Worm (Caenorhabditis elegans) whole organism, L1 larva: ENCODE results near the gene Y6D1A.1.
A peak's percentile ranks its signal among the peaks of the same experiment; 100 is the strongest.

Experiments used
- C16A3.4 ChIP-seq: fragments of 150-350 bp; optimal IDR thresholded peaks from 2 replicates; lab custom pipeline; 2014; ENCODE audit warnings: missing biosample characterization, missing genetic modification characterization
- C34B4.2 ChIP-seq: sonication (generic microtip); optimal IDR thresholded peaks from 2 replicates; lab custom pipeline; 2017; ENCODE audit warnings: mild to moderate bottlenecking, missing genetic modification characterization, missing compliant biosample characterization
- blmp-1 ChIP-seq: fragments of 150-350 bp; optimal IDR thresholded peaks from 2 replicates; lab custom pipeline; 2014; ENCODE audit warnings: missing biosample characterization, missing genetic modification characterization
- ceh-63 ChIP-seq: fragments of 200-800 bp; sonication (Bioruptor generic); optimal IDR thresholded peaks from 2 replicates; lab custom pipeline; 2018; ENCODE audit warnings: mild to moderate bottlenecking, missing genetic modification characterization, missing compliant biosample characterization
- ceh-82 ChIP-seq, 3 experiments: fragments of 150-350 bp in 1 of 3; sonication (generic microtip) in 2 of 3; optimal IDR thresholded peaks; 2 replicates each; lab custom pipeline; 2014 to 2017; ENCODE audit warnings: missing biosample characterization in 3 of 3, missing genetic modification characterization in 3 of 3
- ceh-88 ChIP-seq: fragments of 200-800 bp; sonication (Bioruptor generic); IDR thresholded peaks from 2 replicates; pipeline ENCODE4 v1.3.6; 2022; ENCODE audit warnings: missing genetic modification characterization, missing compliant biosample characterization
- ceh-90 ChIP-seq: sonication (generic microtip); optimal IDR thresholded peaks from 2 replicates; lab custom pipeline; 2016; ENCODE audit warnings: missing genetic modification characterization, missing compliant biosample characterization
- dsc-1 ChIP-seq: sonication (generic microtip); optimal IDR thresholded peaks from 2 replicates; lab custom pipeline; 2016; ENCODE audit warnings: mild to moderate bottlenecking, missing genetic modification characterization, missing compliant biosample characterization
- efl-1 ChIP-seq, 4 experiments: fragments of 150-350 bp; optimal IDR thresholded peaks in 3 of 4; peaks in 1 of 4; 1 replicate in 1 of 4; 2 replicates in 3 of 4; lab custom pipeline; 2014; ENCODE audit warnings: missing biosample characterization in 2 of 4, missing genetic modification characterization in 2 of 4, missing genetic modification reagents in 2 of 4
- egl-13 ChIP-seq: sonication (generic microtip); optimal IDR thresholded peaks from 2 replicates; lab custom pipeline; 2016; ENCODE audit warnings: missing genotype, missing genetic modification reagents, missing genetic modification characterization, missing compliant biosample characterization
- egl-27 ChIP-seq, 2 experiments: fragments of 150-350 bp in 1 of 2; sonication (generic microtip); optimal IDR thresholded peaks; 3 replicates each; lab custom pipeline; 2017 to 2018; ENCODE audit warnings: missing biosample characterization in 2 of 2, missing genetic modification characterization in 2 of 2, missing genetic modification reagents in 2 of 2
- elt-2 ChIP-seq: sonication (generic microtip); optimal IDR thresholded peaks from 2 replicates; lab custom pipeline; 2016; ENCODE audit warnings: missing genetic modification characterization, mild to moderate bottlenecking, inconsistent platforms, missing compliant biosample characterization, missing genetic modification reagents
- elt-3 ChIP-seq, 6 experiments: fragments of 150-350 bp in 1 of 6; sonication (generic microtip); optimal IDR thresholded peaks; 2 replicates each; lab custom pipeline; 2017 to 2018; ENCODE audit warnings: missing biosample characterization in 6 of 6, missing genetic modification characterization in 6 of 6, inconsistent platforms in 1 of 6
- ets-5 ChIP-seq: fragments of 200-800 bp; sonication (Bioruptor generic); IDR thresholded peaks from 2 replicates; pipeline ENCODE4 v1.3.6; 2022; ENCODE audit warnings: missing genetic modification characterization, missing compliant biosample characterization
- fkh-8 ChIP-seq: sonication (generic microtip); optimal IDR thresholded peaks from 2 replicates; lab custom pipeline; 2016; ENCODE audit warnings: mild to moderate bottlenecking, missing genetic modification characterization, missing compliant biosample characterization
- fos-1 ChIP-seq: fragments of 150-350 bp; optimal IDR thresholded peaks from 2 replicates; lab custom pipeline; 2014; ENCODE audit warnings: missing biosample characterization, missing genetic modification characterization
- hlh-4 ChIP-seq: sonication (generic microtip); optimal IDR thresholded peaks from 2 replicates; lab custom pipeline; 2016; ENCODE audit warnings: mild to moderate bottlenecking, missing genetic modification characterization, missing compliant biosample characterization
- isw-1 ChIP-seq: fragments of 200-800 bp; sonication (Bioruptor generic); IDR thresholded peaks from 2 replicates; pipeline ENCODE4 v1.3.6; 2022; ENCODE audit warnings: missing genetic modification characterization, missing compliant biosample characterization
- lin-13 ChIP-seq: fragments of 150-350 bp; optimal IDR thresholded peaks from 2 replicates; lab custom pipeline; 2014; ENCODE audit warnings: missing biosample characterization, missing genetic modification reagents, missing genetic modification characterization
- lin-39 ChIP-seq: fragments of 150-350 bp; optimal IDR thresholded peaks from 2 replicates; lab custom pipeline; 2014; ENCODE audit warnings: missing biosample characterization, missing genetic modification reagents, missing genetic modification characterization
- lir-3 ChIP-seq: sonication (generic microtip); optimal IDR thresholded peaks from 2 replicates; lab custom pipeline; 2016; ENCODE audit warnings: mild to moderate bottlenecking, missing genetic modification characterization, moderate library complexity, missing compliant biosample characterization; ENCODE audit not compliant: poor library complexity
- mab-9 ChIP-seq: fragments of 200-800 bp; sonication (Bioruptor generic); IDR thresholded peaks from 2 replicates; pipeline ENCODE4 v1.3.6; 2022; ENCODE audit warnings: missing genetic modification reagents, missing genetic modification characterization, missing compliant biosample characterization
- mdl-1 ChIP-seq, 2 experiments: fragments of 150-350 bp; optimal IDR thresholded peaks; 2 replicates each; lab custom pipeline; 2014 to 2017; ENCODE audit warnings: missing biosample characterization in 2 of 2, missing genetic modification characterization in 2 of 2, inconsistent platforms in 1 of 2
- mef-2 ChIP-seq: fragments of 150-350 bp; optimal IDR thresholded peaks from 2 replicates; lab custom pipeline; 2014; ENCODE audit warnings: missing biosample characterization, missing genetic modification characterization
- mep-1 ChIP-seq: fragments of 150-350 bp; optimal IDR thresholded peaks from 2 replicates; lab custom pipeline; 2014; ENCODE audit warnings: missing biosample characterization, missing genetic modification characterization
- nhr-71 ChIP-seq: sonication (generic microtip); optimal IDR thresholded peaks from 2 replicates; lab custom pipeline; 2016; ENCODE audit warnings: mild to moderate bottlenecking, missing genetic modification characterization, moderate library complexity, missing compliant biosample characterization
- nhr-76 ChIP-seq: sonication (generic microtip); optimal IDR thresholded peaks from 2 replicates; lab custom pipeline; 2017; ENCODE audit warnings: missing biosample characterization, missing genetic modification characterization
- nhr-84 ChIP-seq: sonication (generic microtip); optimal IDR thresholded peaks from 2 replicates; lab custom pipeline; 2017; ENCODE audit warnings: missing biosample characterization, missing genetic modification characterization
- nhr-85 ChIP-seq: sonication (generic microtip); peaks from one replicate; lab custom pipeline; 2016; ENCODE audit warnings: missing genetic modification characterization, inconsistent platforms, missing compliant biosample characterization
- pqm-1 ChIP-seq: sonication (generic microtip); optimal IDR thresholded peaks from 3 replicates; lab custom pipeline; 2017; ENCODE audit warnings: missing biosample characterization, missing genetic modification characterization
- sptf-1 ChIP-seq: fragments of 150-350 bp; optimal IDR thresholded peaks from 2 replicates; lab custom pipeline; 2014; ENCODE audit warnings: missing biosample characterization, missing genetic modification characterization
- tbx-2 ChIP-seq: sonication (generic microtip); optimal IDR thresholded peaks from 2 replicates; lab custom pipeline; 2016; ENCODE audit warnings: missing genetic modification characterization, missing compliant biosample characterization
- tlp-1 ChIP-seq: fragments of 150-350 bp; optimal IDR thresholded peaks from 2 replicates; lab custom pipeline; 2014; ENCODE audit warnings: missing biosample characterization, missing genetic modification characterization
- unc-86 ChIP-seq: sonication (generic microtip); optimal IDR thresholded peaks from 2 replicates; lab custom pipeline; 2016; ENCODE audit warnings: missing genetic modification characterization, missing compliant biosample characterization
- vab-15 ChIP-seq: sonication (generic microtip); optimal IDR thresholded peaks from 2 replicates; lab custom pipeline; 2017; ENCODE audit warnings: missing genotype, mild to moderate bottlenecking, missing genetic modification characterization, missing compliant biosample characterization
- xbp-1 ChIP-seq: sonication (generic microtip); optimal IDR thresholded peaks from 2 replicates; lab custom pipeline; 2016; ENCODE audit warnings: missing genetic modification characterization, missing compliant biosample characterization
- zip-4 ChIP-seq: fragments of 200-800 bp; sonication (Bioruptor generic); optimal IDR thresholded peaks from 2 replicates; lab custom pipeline; 2018; ENCODE audit warnings: mild to moderate bottlenecking, missing genetic modification characterization, moderate library complexity, missing compliant biosample characterization

Gene Y6D1A.1

DNA sequence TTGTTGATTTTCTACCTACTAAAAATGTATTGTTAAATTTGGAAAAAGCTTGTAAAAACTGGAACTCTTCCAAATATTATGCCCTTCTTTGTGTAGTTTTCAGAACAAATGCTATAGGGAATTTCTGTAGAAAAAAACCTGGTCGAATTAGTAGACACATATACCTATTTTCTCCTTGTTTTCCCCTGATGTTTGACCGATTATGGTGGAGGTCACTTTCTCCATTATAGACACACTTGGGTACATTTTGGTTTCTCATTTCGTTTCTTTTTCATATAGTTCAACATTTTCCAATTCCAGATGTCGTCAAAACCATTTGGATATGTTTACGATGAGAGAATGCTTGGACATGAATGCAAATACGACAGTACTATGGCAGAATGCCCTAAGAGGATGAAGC, 24.7 kb downstream of the Y6D1A.1 start, which contains the start of gene hda-5:
hda-5 (plus strand) TSS at position 301 of the 400 bp plus-strand sequence.
- TF ChIP-seq lin-39 (tag; lab: Kevin White, UChicago), result no peak
- no peak for TF ChIP-seq ets-5
- no peak for TF ChIP-seq mdl-1 (tag; optimal IDR thresholded peaks at IDR 0.05; lab: Kevin White, UChicago)
- no peak for TF ChIP-seq tbx-2 (tag; lab: Kevin White, UChicago)
- no peak for TF ChIP-seq ceh-63 (GFP tag; lab: Kevin White, UChicago)
- no peak for TF ChIP-seq nhr-76 (tag; lab: Kevin White, UChicago)
- no peak for TF ChIP-seq dsc-1 (tag; lab: Kevin White, UChicago)
- no peak for TF ChIP-seq sptf-1 (tag; lab: Kevin White, UChicago)
- TF ChIP-seq mep-1 (tag; lab: Kevin White, UChicago), result no peak
- TF ChIP-seq egl-27 (tag; optimal IDR thresholded peaks at IDR 0.05; lab: Kevin White, UChicago), result no peak
- TF ChIP-seq zip-4 (GFP tag; lab: Kevin White, UChicago), result no peak
- TF ChIP-seq efl-1 (optimal IDR thresholded peaks at IDR 0.05; lab: Kevin White, UChicago), result no peak
- TF ChIP-seq efl-1 (GFP tag; optimal IDR thresholded peaks at IDR 0.05 in 1 of 2; lab: Kevin White, UChicago), result no peak
- no peak for TF ChIP-seq unc-86 (tag; lab: Kevin White, UChicago)

DNA sequence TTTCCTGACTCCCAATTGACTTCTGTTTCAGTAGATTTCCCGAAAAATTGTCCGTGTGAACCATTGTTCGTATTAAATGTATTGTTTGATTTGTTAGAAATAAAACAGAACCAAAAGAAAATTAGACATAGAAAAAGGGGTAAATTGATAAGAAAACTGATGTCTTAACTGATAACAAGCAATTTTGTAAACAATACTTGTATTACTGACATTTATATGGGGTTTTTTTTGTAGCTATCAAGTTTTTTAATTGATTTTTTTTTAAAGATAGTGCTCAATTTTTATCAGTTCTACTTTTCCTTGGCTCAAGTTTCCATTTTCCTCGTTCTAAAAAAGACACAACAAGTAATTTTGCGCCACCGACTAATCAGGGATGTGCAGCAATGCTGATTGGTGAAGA, 26.2 kb downstream of the Y6D1A.1 start:
- TF ChIP-seq elt-2, result peak; percentile 78
- TF ChIP-seq C34B4.2 (tag; lab: Kevin White, UChicago), result no peak
- TF ChIP-seq, all 84 proteins: peak for 1

DNA sequence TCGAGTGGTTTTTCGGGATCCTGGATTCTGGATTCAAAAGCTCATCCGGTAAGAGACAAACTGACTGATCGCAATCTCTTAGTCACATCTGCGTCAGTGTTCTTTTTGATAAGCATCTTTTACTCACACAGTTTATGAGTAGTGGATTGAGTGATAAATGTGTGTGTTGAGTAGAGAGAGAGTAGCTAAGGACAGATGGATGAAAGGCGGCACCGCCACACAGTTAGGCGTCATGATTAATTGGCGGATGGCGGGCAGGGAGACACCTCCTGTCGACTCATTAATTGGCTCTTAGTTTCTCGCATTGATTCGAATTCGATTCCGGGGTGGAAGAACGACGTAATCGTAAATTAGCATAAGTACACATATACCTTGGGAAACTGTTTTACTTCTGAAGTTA, 29.0 kb downstream of the Y6D1A.1 start:
- TF ChIP-seq fos-1 (tag; lab: Kevin White, UChicago), result no peak
- no peak for TF ChIP-seq vab-15 (tag; lab: Kevin White, UChicago)
- no peak for TF ChIP-seq fkh-8
- peak; percentile 3 for TF ChIP-seq lin-39 (tag; lab: Kevin White, UChicago)
- TF ChIP-seq nhr-85 (tag; lab: Kevin White, UChicago), result peak; percentile 75
- no peak for TF ChIP-seq pqm-1 (tag; lab: Kevin White, UChicago)
- no peak for TF ChIP-seq elt-3 (tag; optimal IDR thresholded peaks at IDR 0.05; lab: Kevin White, UChicago)

DNA sequence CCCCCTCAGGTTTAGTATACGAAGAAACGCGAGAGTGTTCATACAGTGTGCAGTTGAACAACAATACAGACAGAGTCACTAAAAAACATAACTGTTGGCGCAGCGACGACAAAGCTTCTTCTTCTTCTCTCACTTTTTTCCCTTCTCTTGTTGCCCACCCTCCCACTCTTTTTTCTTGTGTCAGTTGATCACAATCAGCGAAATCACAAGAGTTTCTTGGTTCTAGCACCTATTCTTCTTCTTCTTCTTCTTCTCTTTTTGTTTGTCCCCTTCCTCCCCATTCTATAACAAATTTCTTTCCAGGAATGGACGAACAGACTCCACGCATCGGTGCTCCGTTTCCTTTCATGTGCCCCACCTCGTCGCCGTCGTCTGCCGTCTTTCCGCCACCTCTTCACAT, 33.0 kb downstream of the Y6D1A.1 start, which contains the start of gene F43G6.4:
F43G6.4 (plus strand) TSS at position 301 of the 400 bp plus-strand sequence.
- TF ChIP-seq nhr-71 (tag; lab: Kevin White, UChicago) (no peak), nhr-84 (tag; lab: Kevin White, UChicago) (no peak), ceh-90 (tag; lab: Kevin White, UChicago) (no peak), egl-13 (tag; lab: Kevin White, UChicago) (no peak), lin-13 (GFP tag; lab: Kevin White, UChicago) (no peak), lir-3 (tag; lab: Kevin White, UChicago) (no peak), blmp-1 (tag; lab: Kevin White, UChicago) (no peak), tlp-1 (tag; lab: Kevin White, UChicago) (no peak), ceh-88 (GFP tag; lab: Robert Waterston, UW) (no peak), isw-1 (GFP tag; lab: Robert Waterston, UW) (no peak), nhr-76 (tag; lab: Kevin White, UChicago) (no peak), mef-2 (tag; lab: Kevin White, UChicago) (no peak), C16A3.4 (tag; lab: Kevin White, UChicago) (no peak)

DNA sequence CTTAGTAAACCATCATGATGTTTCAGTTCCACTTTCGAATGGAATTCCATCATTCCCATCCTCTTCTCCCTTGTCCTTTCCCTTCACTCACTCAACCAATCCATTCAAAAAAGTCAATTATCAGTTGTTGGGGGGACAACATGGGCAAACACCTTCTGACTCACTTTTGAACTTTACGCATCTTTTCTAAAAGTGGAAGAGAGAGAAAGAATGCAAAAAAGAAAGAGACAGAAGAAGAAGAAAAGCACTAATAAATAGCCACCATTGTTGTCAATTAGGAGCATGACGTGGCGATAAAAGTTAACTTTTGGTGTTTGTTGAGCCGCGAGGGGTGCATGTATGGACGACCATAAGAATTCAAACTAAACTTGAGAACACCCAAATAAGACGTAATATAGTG, 35.4 kb downstream of the Y6D1A.1 start:
- TF ChIP-seq elt-3 (tag; optimal IDR thresholded peaks at IDR 0.05; lab: Kevin White, UChicago) (no peak), mab-9 (no peak), ceh-82 (tag; optimal IDR thresholded peaks at IDR 0.05; lab: Kevin White, UChicago) (no peak), ceh-90 (tag; lab: Kevin White, UChicago) (no peak), hlh-4 (tag; lab: Kevin White, UChicago) (no peak), efl-1 (optimal IDR thresholded peaks at IDR 0.05; lab: Kevin White, UChicago) (no peak), efl-1 (GFP tag; optimal IDR thresholded peaks at IDR 0.05 in 1 of 2; lab: Kevin White, UChicago) (peak in 1 of 2 experiments; percentile 64), xbp-1 (tag; lab: Kevin White, UChicago) (no peak)
- TF ChIP-seq, all 84 proteins: peak for 1
